Fruit fly (Drosophila melanogaster) whole organism, embryonic: Measurements from ENCODE around the gene Tlk.

ENCODE experiments used
- ATbp ChIP-seq: fragments of 200-800 bp; sonication (Bioruptor generic); optimal IDR thresholded peaks from 2 replicates; lab custom pipeline; 2017; ENCODE audit warnings: missing biosample characterization, mild to moderate bottlenecking, missing genetic modification characterization, missing genetic modification reagents
- C15 ChIP-seq: fragments of 200-800 bp; sonication (Bioruptor generic); IDR thresholded peaks from 3 replicates; pipeline ENCODE4 v1.3.6; 2022; ENCODE audit warnings: missing biosample characterization, missing genetic modification characterization
- CG10462 ChIP-seq: fragments of 200-800 bp; sonication (Bioruptor generic); optimal IDR thresholded peaks from 2 replicates; lab custom pipeline; 2016; ENCODE audit warnings: missing biosample characterization, missing genetic modification characterization
- CG13624 ChIP-seq: fragments of 200-800 bp; sonication (Bioruptor generic); optimal IDR thresholded peaks from 2 replicates; lab custom pipeline; 2016; ENCODE audit warnings: missing biosample characterization, missing genetic modification characterization
- CG13894 ChIP-seq: fragments of 200-800 bp; sonication (Bioruptor generic); optimal IDR thresholded peaks from 3 replicates; lab custom pipeline; 2018; ENCODE audit warnings: missing biosample characterization, mild to moderate bottlenecking, missing genetic modification characterization, moderate library complexity
- CG14014 ChIP-seq: fragments of 200-800 bp; sonication (Bioruptor generic); IDR thresholded peaks from 2 replicates; pipeline ENCODE4 v1.3.6; 2022; ENCODE audit warnings: missing biosample characterization, missing genetic modification characterization
- CG17186 ChIP-seq: fragments of 200-800 bp; sonication (Bioruptor generic); optimal IDR thresholded peaks from 3 replicates; lab custom pipeline; 2017; ENCODE audit warnings: missing biosample characterization, missing genetic modification reagents, missing genetic modification characterization
- CG17385 ChIP-seq: fragments of 200-800 bp; sonication (Bioruptor generic); optimal IDR thresholded peaks from 3 replicates; lab custom pipeline; 2018; ENCODE audit warnings: missing biosample characterization, mild to moderate bottlenecking, missing genetic modification characterization
- CG18476 ChIP-seq: fragments of 200-800 bp; sonication (Bioruptor generic); optimal IDR thresholded peaks from 2 replicates; lab custom pipeline; 2016; ENCODE audit warnings: missing biosample characterization, mild to moderate bottlenecking, missing genetic modification characterization
- CG2199 ChIP-seq: fragments of 200-800 bp; sonication (Bioruptor generic); IDR thresholded peaks from 3 replicates; pipeline ENCODE4 v1.3.6; 2022; ENCODE audit warnings: missing biosample characterization, missing genetic modification characterization
- CG30403 ChIP-seq: fragments of 200-800 bp; sonication (Bioruptor generic); optimal IDR thresholded peaks from 3 replicates; lab custom pipeline; 2016; ENCODE audit warnings: missing biosample characterization, missing genetic modification characterization
- CG30431 ChIP-seq: fragments of 200-800 bp; sonication (Bioruptor generic); optimal IDR thresholded peaks from 2 replicates; lab custom pipeline; 2017; ENCODE audit warnings: missing biosample characterization, missing genetic modification characterization
- CG3281 ChIP-seq: fragments of 200-800 bp; sonication (Bioruptor generic); optimal IDR thresholded peaks from 3 replicates; lab custom pipeline; 2017; ENCODE audit warnings: missing biosample characterization, mild to moderate bottlenecking, missing genetic modification characterization
- CG4730 ChIP-seq: fragments of 200-800 bp; sonication (Bioruptor generic); IDR thresholded peaks from 2 replicates; pipeline ENCODE4 v1.3.6; 2022; ENCODE audit warnings: missing biosample characterization, missing genetic modification characterization
- CG5245 ChIP-seq: fragments of 200-800 bp; sonication (Bioruptor generic); optimal IDR thresholded peaks from 3 replicates; lab custom pipeline; 2016; ENCODE audit warnings: missing biosample characterization, missing genetic modification characterization
- CG6854 ChIP-seq: fragments of 200-800 bp; sonication (Bioruptor generic); optimal IDR thresholded peaks from 3 replicates; lab custom pipeline; 2017; ENCODE audit warnings: missing biosample characterization, mild to moderate bottlenecking, missing genetic modification characterization
- CG8765 ChIP-seq: fragments of 200-800 bp; sonication (Bioruptor generic); IDR thresholded peaks from 2 replicates; pipeline ENCODE4 v1.3.6; 2022; ENCODE audit warnings: missing biosample characterization, missing genetic modification characterization
- CG9609 ChIP-seq: fragments of 200-800 bp; sonication (Bioruptor generic); optimal IDR thresholded peaks from 3 replicates; lab custom pipeline; 2016; ENCODE audit warnings: missing biosample characterization, missing genetic modification characterization
- CG9817 ChIP-seq: fragments of 200-800 bp; sonication (Bioruptor generic); optimal IDR thresholded peaks from 2 replicates; lab custom pipeline; 2018; ENCODE audit warnings: missing biosample characterization, mild to moderate bottlenecking, missing genetic modification characterization, moderate library complexity
- CHES-1-like ChIP-seq: fragments of 200-800 bp; sonication (Bioruptor generic); optimal IDR thresholded peaks from 2 replicates; lab custom pipeline; 2016; ENCODE audit warnings: missing biosample characterization, missing genetic modification characterization
- CTCF ChIP-seq: fragments of 200-800 bp; sonication (Bioruptor generic); optimal IDR thresholded peaks from 2 replicates; lab custom pipeline; 2017; ENCODE audit warnings: missing biosample characterization, mild to moderate bottlenecking, missing genetic modification characterization, moderate library complexity
- CoRest ChIP-seq: fragments of 200-800 bp; sonication (Bioruptor generic); optimal IDR thresholded peaks from 3 replicates; lab custom pipeline; 2018; ENCODE audit warnings: missing biosample characterization, mild to moderate bottlenecking, missing genetic modification characterization, moderate library complexity
- D ChIP-seq, 2 experiments: fragments of 200-800 bp in 1 of 2; fragments of >200 bp in 1 of 2; sonication (Bioruptor generic) in 1 of 2; optimal IDR thresholded peaks; 2 replicates in 1 of 2; 3 replicates in 1 of 2; lab custom pipeline; 2017; ENCODE audit warnings: mild to moderate bottlenecking in 1 of 2, missing biosample characterization in 1 of 2, missing genetic modification characterization in 1 of 2, missing genetic modification reagents in 1 of 2
- Dbx ChIP-seq: fragments of 200-800 bp; sonication (Bioruptor generic); IDR thresholded peaks from 3 replicates; pipeline ENCODE4 v1.3.6; 2022; ENCODE audit warnings: missing biosample characterization, missing genetic modification characterization
- HLH3B ChIP-seq: fragments of 200-800 bp; sonication (Bioruptor generic); IDR thresholded peaks from 2 replicates; pipeline ENCODE4 v1.3.6; 2022; ENCODE audit warnings: missing biosample characterization, missing genetic modification characterization
- HLH4C ChIP-seq: fragments of 200-800 bp; sonication (Bioruptor generic); IDR thresholded peaks from 3 replicates; pipeline ENCODE4 v1.3.6; 2022; ENCODE audit warnings: missing biosample characterization, missing genetic modification characterization; ENCODE audit not compliant: partially characterized antibody
- Hr51 ChIP-seq, 2 experiments: fragments of 200-800 bp; sonication (Bioruptor generic); optimal IDR thresholded peaks; 2 replicates in 1 of 2; 3 replicates in 1 of 2; lab custom pipeline; 2016 to 2018; ENCODE audit warnings: missing biosample characterization in 2 of 2, missing genetic modification characterization in 2 of 2, mild to moderate bottlenecking in 1 of 2, moderate library complexity in 1 of 2
- Kr ChIP-seq: fragments of 200-800 bp; sonication (Bioruptor generic); optimal IDR thresholded peaks from 2 replicates; lab custom pipeline; 2017; ENCODE audit warnings: missing biosample characterization, mild to moderate bottlenecking, missing genetic modification characterization
- Meics ChIP-seq: fragments of 200-800 bp; sonication (Bioruptor generic); optimal IDR thresholded peaks from 2 replicates; lab custom pipeline; 2017; ENCODE audit warnings: missing biosample characterization, mild to moderate bottlenecking, missing genetic modification characterization
- Mrtf ChIP-seq: fragments of 200-800 bp; sonication (Bioruptor generic); IDR thresholded peaks from 3 replicates; pipeline ENCODE4 v1.3.6; 2022; ENCODE audit warnings: missing biosample characterization, missing genetic modification characterization
- Nf-YB ChIP-seq: fragments of 200-800 bp; sonication (Bioruptor generic); optimal IDR thresholded peaks from 3 replicates; lab custom pipeline; 2019; ENCODE audit warnings: missing biosample characterization, mild to moderate bottlenecking, missing genetic modification characterization, moderate library complexity
- Poxn ChIP-seq: fragments of 200-800 bp; sonication (Bioruptor generic); IDR thresholded peaks from 2 replicates; pipeline ENCODE4 v1.3.6; 2022; ENCODE audit warnings: missing biosample characterization, missing genetic modification characterization
- Vsx1 ChIP-seq: fragments of 200-800 bp; sonication (Bioruptor generic); optimal IDR thresholded peaks from 2 replicates; lab custom pipeline; 2017; ENCODE audit warnings: missing biosample characterization, mild to moderate bottlenecking, missing genetic modification characterization, missing genetic modification reagents
- Xrp1 ChIP-seq: fragments of 200-800 bp; sonication (Bioruptor generic); IDR thresholded peaks from 2 replicates; pipeline ENCODE4 v1.3.6; 2022; ENCODE audit warnings: missing biosample characterization, missing genetic modification characterization
- ac ChIP-seq: fragments of 200-800 bp; sonication (Bioruptor generic); optimal IDR thresholded peaks from 3 replicates; lab custom pipeline; 2017; ENCODE audit warnings: missing biosample characterization, mild to moderate bottlenecking, missing genetic modification characterization
- amos ChIP-seq: fragments of 200-800 bp; sonication (Bioruptor generic); IDR thresholded peaks from 2 replicates; pipeline ENCODE4 v1.3.6; 2022; ENCODE audit warnings: missing biosample characterization, missing genetic modification characterization; ENCODE audit not compliant: partially characterized antibody
- ap ChIP-seq: fragments of 200-800 bp; sonication (Bioruptor generic); IDR thresholded peaks from 2 replicates; pipeline ENCODE4 v1.3.6; 2022; ENCODE audit warnings: missing biosample characterization, missing genetic modification characterization
- dati ChIP-seq: fragments of 200-800 bp; sonication (Bioruptor generic); IDR thresholded peaks from 2 replicates; pipeline ENCODE4 v1.3.6; 2022; ENCODE audit warnings: missing biosample characterization, missing genetic modification characterization
- fd64A ChIP-seq: fragments of 200-800 bp; sonication (Bioruptor generic); optimal IDR thresholded peaks from 3 replicates; lab custom pipeline; 2018; ENCODE audit warnings: missing biosample characterization, mild to moderate bottlenecking, missing genetic modification characterization
- jing ChIP-seq: fragments of 200-800 bp; sonication (Bioruptor generic); optimal IDR thresholded peaks from 2 replicates; lab custom pipeline; 2018; ENCODE audit warnings: missing biosample characterization, mild to moderate bottlenecking, missing genetic modification characterization
- nom ChIP-seq: fragments of 200-800 bp; sonication (Bioruptor generic); optimal IDR thresholded peaks from 2 replicates; lab custom pipeline; 2017; ENCODE audit warnings: missing biosample characterization, missing genetic modification characterization, mild to moderate bottlenecking, moderate library complexity, missing genetic modification reagents
- repo ChIP-seq: fragments of 200-800 bp; sonication (Bioruptor generic); optimal IDR thresholded peaks from 2 replicates; lab custom pipeline; 2016; ENCODE audit warnings: missing biosample characterization, missing genetic modification characterization
- sug ChIP-seq: fragments of 200-800 bp; optimal IDR thresholded peaks from 2 replicates; lab custom pipeline; 2019; ENCODE audit warnings: missing biosample characterization, mild to moderate bottlenecking, missing genetic modification characterization, moderate library complexity
- tap ChIP-seq: fragments of 200-800 bp; optimal IDR thresholded peaks from 3 replicates; lab custom pipeline; 2019; ENCODE audit warnings: missing biosample characterization, mild to moderate bottlenecking, missing genetic modification characterization, moderate library complexity
- trh ChIP-seq: fragments of 200-800 bp; sonication (Bioruptor generic); optimal IDR thresholded peaks from 2 replicates; lab custom pipeline; 2016; ENCODE audit warnings: missing biosample characterization, missing genetic modification characterization
- unc-4 ChIP-seq: fragments of 200-800 bp; sonication (Bioruptor generic); IDR thresholded peaks from 2 replicates; pipeline ENCODE4 v1.3.6; 2022; ENCODE audit warnings: missing biosample characterization, missing genetic modification characterization; ENCODE audit not compliant: partially characterized antibody
- wdn ChIP-seq: fragments of 200-800 bp; sonication (Bioruptor generic); IDR thresholded peaks from 2 replicates; pipeline ENCODE4 v1.3.6; 2022; ENCODE audit warnings: missing biosample characterization, missing genetic modification characterization
- z ChIP-seq: fragments of 200-800 bp; sonication (Bioruptor generic); IDR thresholded peaks from 3 replicates; pipeline ENCODE4 v1.3.6; 2022; ENCODE audit warnings: missing biosample characterization, missing genetic modification characterization

Tlk gene

DNA sequence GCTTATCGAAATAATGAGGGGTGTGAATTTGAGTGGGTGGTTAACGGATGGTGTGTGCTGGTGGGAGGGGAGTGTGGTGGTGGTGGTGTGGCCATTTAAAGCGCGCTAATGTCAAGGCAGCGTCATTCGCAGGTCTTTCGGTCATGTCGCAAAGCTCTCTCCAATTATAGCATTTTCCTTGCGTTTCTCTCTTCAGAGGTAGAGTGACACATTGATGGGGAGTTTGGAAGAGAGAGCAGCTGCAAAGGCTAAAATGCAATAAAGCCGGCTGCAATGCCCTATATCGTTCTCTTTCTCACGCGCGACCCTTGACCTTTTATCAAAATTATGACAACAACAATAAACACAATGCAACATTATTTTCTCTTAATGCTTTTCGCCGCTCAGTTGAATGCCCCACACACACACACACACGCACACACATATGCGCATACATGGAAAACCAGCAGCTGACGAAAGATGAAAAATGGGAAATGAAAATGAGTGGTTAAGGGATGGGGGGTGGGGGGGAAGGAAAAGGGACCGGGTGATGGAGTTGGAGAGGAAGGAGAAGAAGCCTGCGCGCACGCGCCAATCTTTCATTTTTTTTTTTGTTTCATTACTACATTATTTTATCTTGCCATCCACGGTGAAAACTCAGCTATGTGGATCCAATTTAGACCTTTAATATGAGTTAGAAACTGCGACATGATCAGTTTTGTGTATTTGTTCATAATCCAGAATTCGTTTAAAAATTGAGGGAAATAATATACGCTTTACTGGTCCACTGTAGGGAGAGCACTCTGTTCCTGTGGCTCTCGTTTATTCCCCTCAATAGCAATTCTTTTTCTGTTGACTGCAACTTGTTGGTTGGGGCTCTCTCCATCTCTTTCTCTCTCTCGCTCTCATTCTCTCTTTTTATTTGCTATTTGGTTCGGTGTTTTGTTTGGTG lies 27.9 kb upstream of the Tlk start (continued):
- TF ChIP-seq nom (peak; percentile 61), CG10462 (GFP tag; lab: Kevin White, UChicago) (peak; percentile 59), z (GFP tag; lab: Robert Waterston, UW) (0 out of 3 replicates have a peak, but pooled peaks have one; percentile 20), CG14014 (GFP tag; lab: Robert Waterston, UW) (peak; percentile 73), wdn (GFP tag; lab: Robert Waterston, UW) (peak; percentile 48; the same call in 1 of the 2 replicates), unc-4 (GFP tag; lab: Robert Waterston, UW) (no peak), CG2199 (GFP tag; lab: Robert Waterston, UW) (peak; percentile 62; the same call in 1 of the 3 replicates), jing (GFP tag; lab: Kevin White, UChicago) (peak; percentile 68), CG9817 (tag; lab: Kevin White, UChicago) (peak; percentile 68), Hr51 (GFP tag; optimal IDR thresholded peaks at IDR 0.05; lab: Kevin White, UChicago) (peak; percentile 64 to 74), fd64A (GFP tag; lab: Kevin White, UChicago) (peak; percentile 43), CG6854 (peak; percentile 44), Kr (GFP tag; lab: Kevin White, UChicago) (peak; percentile 35), HLH3B (peak; percentile 84), CG17385 (peak; percentile 78), ATbp (peak; percentile 78), ac (peak; percentile 48), ap (peak; percentile 45; the same call in 1 of the 2 replicates), CTCF (no peak), Meics (peak; percentile 78), trh (GFP tag; lab: Kevin White, UChicago) (peak; percentile 30), repo (peak; percentile 74), CG4730 (GFP tag; lab: Robert Waterston, UW) (peak; percentile 60), sug (tag; lab: Kevin White, UChicago) (peak; percentile 39), CG8765 (peak; percentile 54; the same call in 1 of the 2 replicates), CG13894 (tag; lab: Kevin White, UChicago) (peak; percentile 44), CG3281 (GFP tag; lab: Kevin White, UChicago) (peak; percentile 58), tap (tag; lab: Kevin White, UChicago) (peak; percentile 71), CHES-1-like (GFP tag; lab: Kevin White, UChicago) (peak; percentile 67), dati (GFP tag; lab: Robert Waterston, UW) (no peak), CoRest (peak; percentile 80), CG18476 (peak; percentile 47), Xrp1 (GFP tag; lab: Robert Waterston, UW) (peak; percentile 84), D (optimal IDR thresholded peaks at IDR 0.05; lab: Kevin White, UChicago) (no peak), D (GFP tag; optimal IDR thresholded peaks at IDR 0.05; lab: Kevin White, UChicago) (peak; percentile 79), HLH4C (GFP tag; lab: Robert Waterston, UW) (no peak), CG17186 (GFP tag; lab: Kevin White, UChicago) (peak; percentile 27), C15 (GFP tag; lab: Robert Waterston, UW) (no peak), Poxn (GFP tag; lab: Robert Waterston, UW) (no peak), amos (GFP tag; lab: Robert Waterston, UW) (no peak), CG13624 (peak; percentile 75), Mrtf (GFP tag; lab: Robert Waterston, UW) (peak; percentile 46; the same call in 1 of the 3 replicates), Vsx1 (GFP tag; lab: Kevin White, UChicago) (peak; percentile 40), Nf-YB (GFP tag; lab: Kevin White, UChicago) (peak; percentile 52), CG9609 (peak; percentile 74), CG5245 (GFP tag; lab: Kevin White, UChicago) (peak; percentile 68), CG30431 (peak; percentile 76), CG30403 (GFP tag; lab: Kevin White, UChicago) (peak; percentile 76), Dbx (GFP tag; lab: Robert Waterston, UW) (peak; percentile 62; the same call in 2 of the 3 replicates)
